Worm (Caenorhabditis elegans): ENCODE results near the gene math-15.

DNA sequence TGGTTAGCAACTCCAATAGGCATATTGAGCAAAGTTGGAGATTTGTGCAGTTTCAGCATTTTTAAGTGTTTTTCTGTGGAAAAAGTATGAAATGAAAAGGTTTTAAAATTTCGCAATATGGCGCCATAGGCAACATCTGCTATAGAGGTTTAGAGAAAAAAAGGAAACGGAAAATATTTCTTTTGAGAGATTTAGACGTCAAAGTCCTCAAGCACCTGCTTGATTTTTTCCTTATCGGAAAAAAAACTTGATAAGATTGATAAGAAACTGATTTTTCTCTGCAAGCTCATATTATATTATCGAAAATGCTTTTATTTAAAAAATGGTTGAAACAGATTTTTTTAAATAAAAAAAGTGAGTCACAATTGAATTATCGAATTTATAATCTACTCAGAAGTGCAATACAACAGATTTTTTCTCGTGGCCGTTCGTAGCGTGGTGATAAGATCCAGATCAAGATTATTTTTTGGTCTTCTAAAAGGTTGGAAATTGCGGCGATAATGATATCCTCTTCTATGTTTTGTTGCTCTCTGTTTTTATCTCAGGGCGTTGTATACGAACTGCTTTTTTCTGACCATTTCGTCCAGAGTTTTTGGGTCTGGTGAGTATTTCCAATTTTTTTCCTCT, 46.1 kb upstream of the math-15 start, which contains the start of gene fbxc-19:
- peak; percentile 62 for TF ChIP-seq nhr-23 (tag; optimal IDR thresholded peaks at IDR 0.05)
- no peak for TF ChIP-seq ama-1 (optimal IDR thresholded peaks at IDR 0.05)
- no peak for TF ChIP-seq fos-1 (tag; optimal IDR thresholded peaks at IDR 0.05)
- peak; percentile 31 for TF ChIP-seq nhr-77 (tag; optimal IDR thresholded peaks at IDR 0.05)
- TF ChIP-seq ztf-11 (tag; optimal IDR thresholded peaks at IDR 0.05), result no peak
- no peak for TF ChIP-seq ceh-82 (tag; optimal IDR thresholded peaks at IDR 0.05)
- TF ChIP-seq mdl-1 (tag; optimal IDR thresholded peaks at IDR 0.05), result peak; percentile 26
- no peak for TF ChIP-seq tbx-2 (tag; optimal IDR thresholded peaks at IDR 0.05)
- TF ChIP-seq sea-2 (GFP tag; optimal IDR thresholded peaks at IDR 0.05), result no peak
- no peak for TF ChIP-seq lin-39 (tag; optimal IDR thresholded peaks at IDR 0.05)
- TF ChIP-seq snpc-4 (tag; optimal IDR thresholded peaks at IDR 0.05), result no peak
- TF ChIP-seq daf-12 (tag; optimal IDR thresholded peaks at IDR 0.05), result no peak
- no peak for TF ChIP-seq unc-62 (GFP tag; optimal IDR thresholded peaks at IDR 0.05)
- peak; percentile 89 for TF ChIP-seq pha-4 (tag; optimal IDR thresholded peaks at IDR 0.05)
